Fruit fly (Drosophila melanogaster) S2 (cell line): Measurements from ENCODE around the gene Prdm13.

Source experiments
- CG8478 ChIP-seq: fragments of >200 bp; optimal IDR thresholded peaks from 2 replicates; lab custom pipeline; 2018
- CTCF ChIP-seq, 2 experiments: fragments of >200 bp; optimal IDR thresholded peaks; 2 replicates each; lab custom pipeline; 2018

- TF ChIP-seq CG8478 (no peak), CTCF (optimal IDR thresholded peaks at IDR 0.05; lab: Kevin White, UChicago) (no peak)
Measured at dm6 chr3L:6115505-6115904, 47.4 kb upstream of the Prdm13 start.
